Worm (Caenorhabditis elegans) whole organism, late embryonic: ENCODE measurements around the gene set-13.

Source experiments
- C08G9.2 ChIP-seq: sonication (generic microtip); optimal IDR thresholded peaks from 2 replicates; lab custom pipeline; 2016; ENCODE audit warnings: mild to moderate bottlenecking, missing genetic modification characterization, moderate library complexity, missing compliant biosample characterization
- C38D4.7 ChIP-seq: fragments of 200-800 bp; sonication (Bioruptor generic); optimal IDR thresholded peaks from 2 replicates; lab custom pipeline; 2018; ENCODE audit warnings: mild to moderate bottlenecking, missing genetic modification characterization, moderate library complexity, missing compliant biosample characterization
- K02D7.2 ChIP-seq: sonication (generic microtip); optimal IDR thresholded peaks from 2 replicates; lab custom pipeline; 2017; ENCODE audit warnings: mild to moderate bottlenecking, missing genetic modification characterization, missing compliant biosample characterization
- ahr-1 ChIP-seq: sonication (generic microtip); optimal IDR thresholded peaks from 2 replicates; lab custom pipeline; 2016; ENCODE audit warnings: missing genetic modification characterization, missing compliant biosample characterization
- ceh-19 ChIP-seq: fragments of 200-800 bp; sonication (Bioruptor generic); optimal IDR thresholded peaks from 2 replicates; lab custom pipeline; 2018; ENCODE audit warnings: mild to moderate bottlenecking, missing genetic modification characterization, missing compliant biosample characterization
- ceh-22 ChIP-seq: sonication (generic microtip); optimal IDR thresholded peaks from 2 replicates; lab custom pipeline; 2017; ENCODE audit warnings: missing biosample characterization, missing genetic modification characterization
- ceh-24 ChIP-seq: sonication (generic microtip); optimal IDR thresholded peaks from 2 replicates; lab custom pipeline; 2016; ENCODE audit warnings: mild to moderate bottlenecking, missing genetic modification characterization, missing compliant biosample characterization
- ceh-6 ChIP-seq: fragments of 200-800 bp; sonication (Bioruptor generic); optimal IDR thresholded peaks from 2 replicates; lab custom pipeline; 2018; ENCODE audit warnings: mild to moderate bottlenecking, missing genetic modification characterization, missing compliant biosample characterization
- dve-1 ChIP-seq: sonication (generic microtip); optimal IDR thresholded peaks from 2 replicates; lab custom pipeline; 2017; ENCODE audit warnings: antibody characterized with exemption, mild to moderate bottlenecking, missing genetic modification characterization, missing compliant biosample characterization
- elt-4 ChIP-seq: sonication (generic microtip); optimal IDR thresholded peaks from 2 replicates; lab custom pipeline; 2016; ENCODE audit warnings: missing genetic modification characterization, missing compliant biosample characterization
- fax-1 ChIP-seq: sonication (generic microtip); optimal IDR thresholded peaks from 2 replicates; lab custom pipeline; 2016; ENCODE audit warnings: missing genotype, missing genetic modification characterization, missing compliant biosample characterization
- gmeb-2 ChIP-seq: sonication (generic microtip); optimal IDR thresholded peaks from 2 replicates; lab custom pipeline; 2016; ENCODE audit warnings: missing genetic modification characterization, inconsistent platforms, missing compliant biosample characterization
- hlh-8 ChIP-seq: sonication (generic microtip); optimal IDR thresholded peaks from 2 replicates; lab custom pipeline; 2016; ENCODE audit warnings: missing genotype, missing genetic modification characterization, missing compliant biosample characterization
- lim-6 ChIP-seq: sonication (generic microtip); optimal IDR thresholded peaks from 2 replicates; lab custom pipeline; 2016; ENCODE audit warnings: missing genetic modification characterization, missing compliant biosample characterization
- madf-2 ChIP-seq: sonication (generic microtip); optimal IDR thresholded peaks from 2 replicates; lab custom pipeline; 2017; ENCODE audit warnings: missing genetic modification characterization, missing compliant biosample characterization
- odd-2 ChIP-seq: sonication (generic microtip); optimal IDR thresholded peaks from 2 replicates; lab custom pipeline; 2017; ENCODE audit warnings: antibody characterized with exemption, mild to moderate bottlenecking, missing genetic modification characterization, missing compliant biosample characterization
- pat-9 ChIP-seq: fragments of 200-800 bp; sonication (Bioruptor generic); optimal IDR thresholded peaks from 2 replicates; lab custom pipeline; 2018; ENCODE audit warnings: mild to moderate bottlenecking, missing genetic modification characterization, moderate library complexity, missing compliant biosample characterization
- pha-4 ChIP-seq: fragments of 150-350 bp; optimal IDR thresholded peaks from 2 replicates; lab custom pipeline; 2018; ENCODE audit warnings: missing biosample characterization, missing genetic modification reagents, missing genetic modification characterization
- pqm-1 ChIP-seq: sonication (generic microtip); optimal IDR thresholded peaks from 2 replicates; lab custom pipeline; 2016; ENCODE audit warnings: missing genetic modification characterization, missing compliant biosample characterization
- pros-1 ChIP-seq: fragments of 150-350 bp; optimal IDR thresholded peaks from 2 replicates; lab custom pipeline; 2014; ENCODE audit warnings: missing biosample characterization, missing genetic modification reagents, missing genetic modification characterization
- syd-9 ChIP-seq: sonication (generic microtip); optimal IDR thresholded peaks from 2 replicates; lab custom pipeline; 2016; ENCODE audit warnings: mild to moderate bottlenecking, missing genetic modification characterization, moderate library complexity, missing compliant biosample characterization
- ttx-3 ChIP-seq: sonication (generic microtip); optimal IDR thresholded peaks from 2 replicates; lab custom pipeline; 2016; ENCODE audit warnings: missing genetic modification reagents, missing genetic modification characterization, missing compliant biosample characterization
- unc-3 ChIP-seq, 2 experiments: fragments of 200-800 bp in 1 of 2; sonication (Bioruptor generic) in 1 of 2; sonication (generic microtip) in 1 of 2; conservative IDR thresholded peaks in 1 of 2; optimal IDR thresholded peaks in 1 of 2; 2 replicates each; pipeline versions ENCODE4 v1.3.6 to Lab custom; 2016 to 2022; ENCODE audit warnings: missing compliant biosample characterization in 2 of 2, missing genetic modification characterization in 2 of 2, missing genetic modification reagents in 1 of 2

The set-13 gene

ce11 chrII:2864229-2864628 lies 47.5 kb downstream of the set-13 start, which contains the start of gene Y110A2AL.5:
Gene Y110A2AL.5, plus strand, starts transcription at chrII:2864529.
- no peak for TF ChIP-seq pat-9
- TF ChIP-seq ahr-1 (tag; lab: Kevin White, UChicago) = no peak
- TF ChIP-seq gmeb-2 = no peak
- TF ChIP-seq syd-9 = no peak
- no peak for TF ChIP-seq odd-2 (tag; lab: Kevin White, UChicago)
- no peak for TF ChIP-seq lim-6 (tag; lab: Kevin White, UChicago)
- no peak for TF ChIP-seq ceh-22 (tag; lab: Kevin White, UChicago)
- no peak for TF ChIP-seq pros-1 (tag; lab: Kevin White, UChicago)
- no peak for TF ChIP-seq madf-2 (tag; lab: Kevin White, UChicago)

ce11 chrII:2865355-2865754 lies 48.6 kb downstream of the set-13 start:
- TF ChIP-seq dve-1 (tag; lab: Kevin White, UChicago) (no peak), C08G9.2 (no peak)

DNA sequence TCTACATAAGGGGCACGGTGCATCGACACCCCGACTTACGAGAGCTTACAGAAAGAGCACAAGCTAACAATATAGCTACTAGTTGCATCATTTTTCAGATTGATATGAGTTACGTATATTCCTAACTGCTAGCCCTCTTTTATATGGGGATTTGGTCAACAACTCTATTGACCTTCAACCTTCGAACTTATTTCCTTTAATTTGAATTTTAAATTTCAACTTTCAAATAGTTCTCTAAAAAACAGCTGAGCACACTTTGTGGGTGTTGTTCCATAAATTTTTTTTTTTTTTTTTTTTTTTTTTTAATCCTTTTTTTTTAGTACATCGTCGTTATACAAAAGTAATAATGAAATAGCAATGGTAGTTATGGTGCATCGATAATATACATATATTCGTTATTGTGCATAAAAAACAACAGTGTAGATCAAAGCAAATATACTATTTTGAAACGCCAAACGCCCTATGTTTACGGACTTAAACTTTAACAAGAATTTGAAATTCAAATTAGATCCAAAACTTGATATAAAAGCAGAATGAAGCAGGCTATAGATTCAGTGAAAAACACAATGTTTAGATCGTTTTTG lies 49.9 kb downstream of the set-13 start, which contains the start of the genes Y110A2AL.9 and Y110A2AL.3:
TSS of gene Y110A2AL.9 (minus strand) at position 101 of the 584 bp plus-strand sequence.
TSS of gene Y110A2AL.3 (plus strand) at position 534 of the 584 bp plus-strand sequence.
- TF ChIP-seq K02D7.2 (tag; lab: Kevin White, UChicago) (no peak), ceh-19 (GFP tag; lab: Kevin White, UChicago) (no peak), elt-4 (tag; lab: Kevin White, UChicago) (no peak), ceh-24 (tag; lab: Kevin White, UChicago) (no peak), fax-1 (tag; lab: Kevin White, UChicago) (no peak)

- no peak for TF ChIP-seq ceh-6 (GFP tag; lab: Kevin White, UChicago)
- TF ChIP-seq ttx-3 = no peak
- TF ChIP-seq pha-4 (tag; lab: Kevin White, UChicago) = no peak
- TF ChIP-seq C38D4.7 = no peak
- no peak for TF ChIP-seq hlh-8 (tag; lab: Kevin White, UChicago)
- no peak for TF ChIP-seq pqm-1 (tag; lab: Kevin White, UChicago)
- TF ChIP-seq unc-3 (GFP tag; conservative IDR thresholded peaks at IDR 0.05; lab: Robert Waterston, UW) = no peak
- no peak for TF ChIP-seq unc-3 (tag; optimal IDR thresholded peaks at IDR 0.05; lab: Kevin White, UChicago)
- TF ChIP-seq K02D7.2 (tag; lab: Kevin White, UChicago) = no peak
- no peak for TF ChIP-seq elt-4 (tag; lab: Kevin White, UChicago)
Observed at ce11 chrII:2867701-2868100, 50.9 kb downstream of the set-13 start, which contains the start of gene Y110A2AL.2. Gene Y110A2AL.2, plus strand, starts transcription at chrII:2868001.
